Fruit fly (Drosophila melanogaster) whole organism, prepupa: ENCODE results near the gene CG18265.

Source experiments
- Blimp-1 ChIP-seq: fragments of 200-800 bp; sonication (Bioruptor generic); optimal IDR thresholded peaks from 3 replicates; lab custom pipeline; 2017; ENCODE audit warnings: missing biosample characterization, missing genetic modification characterization, mild to moderate bottlenecking, moderate library complexity, missing genetic modification reagents
- CG10631 ChIP-seq: fragments of 200-800 bp; sonication (Bioruptor generic); optimal IDR thresholded peaks from 2 replicates; lab custom pipeline; 2016; ENCODE audit warnings: missing biosample characterization, missing genetic modification characterization
- CG10669 ChIP-seq: fragments of 200-800 bp; sonication (Bioruptor generic); optimal IDR thresholded peaks from 3 replicates; lab custom pipeline; 2018; ENCODE audit warnings: missing biosample characterization, mild to moderate bottlenecking, missing genetic modification characterization, moderate library complexity
- CG11902 ChIP-seq: fragments of 200-800 bp; sonication (Bioruptor generic); optimal IDR thresholded peaks from 3 replicates; lab custom pipeline; 2016; ENCODE audit warnings: missing biosample characterization, missing genetic modification characterization
- CG1621 ChIP-seq: fragments of 200-800 bp; sonication (Bioruptor generic); optimal IDR thresholded peaks from 3 replicates; lab custom pipeline; 2018; ENCODE audit warnings: missing biosample characterization, mild to moderate bottlenecking, missing genetic modification characterization
- CG16779 ChIP-seq: fragments of 200-800 bp; sonication (Bioruptor generic); optimal IDR thresholded peaks from 3 replicates; lab custom pipeline; 2017; ENCODE audit warnings: missing biosample characterization, mild to moderate bottlenecking, missing genetic modification characterization
- CG34406 ChIP-seq: fragments of 200-800 bp; sonication (Bioruptor generic); optimal IDR thresholded peaks from 3 replicates; lab custom pipeline; 2016; ENCODE audit warnings: missing biosample characterization, missing genetic modification characterization
- CG3919 ChIP-seq: fragments of 200-800 bp; sonication (Bioruptor generic); optimal IDR thresholded peaks from 3 replicates; lab custom pipeline; 2016; ENCODE audit warnings: missing biosample characterization, missing genetic modification characterization
- CG6276 ChIP-seq: fragments of 200-800 bp; sonication (Bioruptor generic); optimal IDR thresholded peaks from 2 replicates; lab custom pipeline; 2017; ENCODE audit warnings: missing biosample characterization, mild to moderate bottlenecking, missing genetic modification characterization
- CG6792 ChIP-seq: fragments of 200-800 bp; sonication (Bioruptor generic); optimal IDR thresholded peaks from 3 replicates; lab custom pipeline; 2016; ENCODE audit warnings: missing biosample characterization, missing genetic modification characterization
- CG6808 ChIP-seq: fragments of 200-800 bp; sonication (Bioruptor generic); optimal IDR thresholded peaks from 3 replicates; lab custom pipeline; 2017; ENCODE audit warnings: missing biosample characterization, missing genetic modification characterization, mild to moderate bottlenecking, moderate library complexity, missing genetic modification reagents
- CG7368 ChIP-seq: fragments of 200-800 bp; sonication (Bioruptor generic); optimal IDR thresholded peaks from 3 replicates; lab custom pipeline; 2016; ENCODE audit warnings: missing biosample characterization, missing genetic modification characterization
- CG8119 ChIP-seq: fragments of 200-800 bp; sonication (Bioruptor generic); IDR thresholded peaks from 3 replicates; pipeline ENCODE4 v1.3.6; 2022; ENCODE audit warnings: missing biosample characterization, missing genetic modification characterization
- CG8632 ChIP-seq: fragments of 200-800 bp; sonication (Bioruptor generic); optimal IDR thresholded peaks from 3 replicates; lab custom pipeline; 2016; ENCODE audit warnings: missing biosample characterization, missing genetic modification characterization
- CG9139 ChIP-seq: fragments of 200-800 bp; sonication (Bioruptor generic); optimal IDR thresholded peaks from 3 replicates; lab custom pipeline; 2017; ENCODE audit warnings: missing biosample characterization, mild to moderate bottlenecking, missing genetic modification characterization
- Eip75B ChIP-seq: fragments of 200-800 bp; sonication (Bioruptor generic); optimal IDR thresholded peaks from 3 replicates; lab custom pipeline; 2016; ENCODE audit warnings: missing biosample characterization, missing genetic modification characterization
- Eip78C ChIP-seq: fragments of 200-800 bp; sonication (Bioruptor generic); peaks from one replicate; lab custom pipeline; 2016; ENCODE audit warnings: missing biosample characterization, missing genetic modification characterization
- Ets21C ChIP-seq: fragments of 200-800 bp; sonication (Bioruptor generic); optimal IDR thresholded peaks from 3 replicates; lab custom pipeline; 2016; ENCODE audit warnings: missing biosample characterization, missing genetic modification characterization
- Ets96B ChIP-seq: fragments of 200-800 bp; optimal IDR thresholded peaks from 2 replicates; lab custom pipeline; 2019; ENCODE audit warnings: missing biosample characterization, mild to moderate bottlenecking, missing genetic modification characterization, moderate library complexity
- Hr4 ChIP-seq: fragments of 200-800 bp; sonication (Bioruptor generic); optimal IDR thresholded peaks from 3 replicates; lab custom pipeline; 2016; ENCODE audit warnings: missing biosample characterization, missing genetic modification characterization
- Lpt ChIP-seq: fragments of 200-800 bp; sonication (Bioruptor generic); optimal IDR thresholded peaks from 3 replicates; lab custom pipeline; 2016; ENCODE audit warnings: missing biosample characterization, missing genetic modification characterization
- Smox ChIP-seq: fragments of 200-800 bp; sonication (Bioruptor generic); optimal IDR thresholded peaks from 3 replicates; lab custom pipeline; 2016; ENCODE audit warnings: missing biosample characterization, missing genetic modification characterization
- Sox102F ChIP-seq: fragments of 200-800 bp; sonication (Bioruptor generic); optimal IDR thresholded peaks from 2 replicates; lab custom pipeline; 2016; ENCODE audit warnings: missing biosample characterization, mild to moderate bottlenecking, missing genetic modification characterization
- Sox14 ChIP-seq: fragments of 200-800 bp; sonication (Bioruptor generic); optimal IDR thresholded peaks from 3 replicates; lab custom pipeline; 2016; ENCODE audit warnings: missing biosample characterization, missing genetic modification characterization
- acj6 ChIP-seq: fragments of 200-800 bp; sonication (Bioruptor generic); optimal IDR thresholded peaks from 3 replicates; lab custom pipeline; 2016; ENCODE audit warnings: missing biosample characterization, missing genetic modification characterization
- esn ChIP-seq: fragments of 200-800 bp; sonication (Bioruptor generic); optimal IDR thresholded peaks from 2 replicates; lab custom pipeline; 2016; ENCODE audit warnings: missing biosample characterization, mild to moderate bottlenecking, missing genetic modification characterization, moderate library complexity
- fd59A ChIP-seq: fragments of 200-800 bp; sonication (Bioruptor generic); optimal IDR thresholded peaks from 2 replicates; lab custom pipeline; 2017; ENCODE audit warnings: missing biosample characterization, mild to moderate bottlenecking, missing genetic modification characterization, missing genetic modification reagents
- fkh ChIP-seq: fragments of 200-800 bp; sonication (Bioruptor generic); optimal IDR thresholded peaks from 3 replicates; lab custom pipeline; 2017; ENCODE audit warnings: missing biosample characterization, mild to moderate bottlenecking, missing genetic modification characterization, moderate library complexity
- net ChIP-seq: fragments of 200-800 bp; sonication (Bioruptor generic); optimal IDR thresholded peaks from 3 replicates; lab custom pipeline; 2016; ENCODE audit warnings: missing biosample characterization, missing genetic modification characterization
- pdm3 ChIP-seq: fragments of 200-800 bp; sonication (Bioruptor generic); optimal IDR thresholded peaks from 3 replicates; lab custom pipeline; 2016; ENCODE audit warnings: missing biosample characterization, missing genetic modification characterization
- salr ChIP-seq, 2 experiments: fragments of 200-800 bp; sonication (Bioruptor generic); optimal IDR thresholded peaks; 3 replicates each; lab custom pipeline; 2016 to 2018; ENCODE audit warnings: missing biosample characterization in 2 of 2, missing genetic modification characterization in 2 of 2, mild to moderate bottlenecking in 1 of 2
- spab ChIP-seq: fragments of 200-800 bp; sonication (Bioruptor generic); optimal IDR thresholded peaks from 2 replicates; lab custom pipeline; 2017; ENCODE audit warnings: missing biosample characterization, mild to moderate bottlenecking, missing genetic modification characterization, missing genetic modification reagents
- svp ChIP-seq: fragments of 200-800 bp; sonication (Bioruptor generic); peaks from one replicate; lab custom pipeline; 2016; ENCODE audit warnings: missing biosample characterization, missing genetic modification characterization
- topi ChIP-seq: fragments of 200-800 bp; sonication (Bioruptor generic); optimal IDR thresholded peaks from 3 replicates; lab custom pipeline; 2016; ENCODE audit warnings: missing biosample characterization, missing genetic modification characterization
- vri ChIP-seq: fragments of 200-800 bp; sonication (Bioruptor generic); optimal IDR thresholded peaks from 3 replicates; lab custom pipeline; 2016; ENCODE audit warnings: missing biosample characterization, mild to moderate bottlenecking, missing genetic modification characterization

CG18265 gene

dm6 chr3L:17438872-17439495 is at the start of gene CG18265:
Gene CG18265, plus strand, starts transcription at chr3L:17439401.
- no peak for TF ChIP-seq CG3919 (GFP tag; lab: Kevin White, UChicago)
- peak; percentile 4 for TF ChIP-seq CG7368 (GFP tag; lab: Kevin White, UChicago)

- TF ChIP-seq Hr4 (GFP tag; lab: Kevin White, UChicago) (no peak), CG1621 (tag; lab: Kevin White, UChicago) (no peak), CG34406 (GFP tag; lab: Kevin White, UChicago) (no peak), spab (GFP tag; lab: Kevin White, UChicago) (no peak), Lpt (GFP tag; lab: Kevin White, UChicago) (no peak), fkh (no peak), CG6276 (GFP tag; lab: Kevin White, UChicago) (no peak), CG8632 (GFP tag; lab: Kevin White, UChicago) (no peak), Sox102F (no peak), Blimp-1 (GFP tag; lab: Kevin White, UChicago) (no peak), salr (GFP tag; optimal IDR thresholded peaks at IDR 0.05; lab: Kevin White, UChicago) (no peak), CG8119 (GFP tag; lab: Robert Waterston, UW) (no peak), Sox14 (GFP tag; lab: Kevin White, UChicago) (no peak), fd59A (GFP tag; lab: Kevin White, UChicago) (no peak), topi (GFP tag; lab: Kevin White, UChicago) (no peak), acj6 (GFP tag; lab: Kevin White, UChicago) (no peak), svp (no peak), CG6808 (GFP tag; lab: Kevin White, UChicago) (no peak)
Measured at dm6 chr3L:17391132-17391531, 48.1 kb upstream of the CG18265 start.

dm6 chr3L:17392412-17392811 is 46.8 kb upstream of the CG18265 start:
- peak; percentile 70 for TF ChIP-seq Blimp-1 (GFP tag; lab: Kevin White, UChicago)
- TF ChIP-seq CG11902: no peak
- no peak for TF ChIP-seq CG9139
- TF ChIP-seq CG10669: no peak
- TF ChIP-seq vri (GFP tag; lab: Kevin White, UChicago): peak; percentile 87
- no peak for TF ChIP-seq CG8119 (GFP tag; lab: Robert Waterston, UW)
- TF ChIP-seq Eip78C (GFP tag; lab: Kevin White, UChicago): peak; percentile 23
- no peak for TF ChIP-seq salr (GFP tag; optimal IDR thresholded peaks at IDR 0.05; lab: Kevin White, UChicago)
- no peak for TF ChIP-seq Ets21C (GFP tag; lab: Kevin White, UChicago)
- TF ChIP-seq svp: peak; percentile 27

- TF ChIP-seq Eip78C (GFP tag; lab: Kevin White, UChicago): peak; percentile 6
- no peak for TF ChIP-seq CG6792 (GFP tag; lab: Kevin White, UChicago)
Measured at dm6 chr3L:17393098-17393497, 46.1 kb upstream of the CG18265 start.

- no peak for TF ChIP-seq CG10669
- no peak for TF ChIP-seq CG16779 (tag; lab: Kevin White, UChicago)
- TF ChIP-seq CG8632 (GFP tag; lab: Kevin White, UChicago): no peak
- TF ChIP-seq CG10631 (GFP tag; lab: Kevin White, UChicago): no peak
- no peak for TF ChIP-seq Eip75B (GFP tag; lab: Kevin White, UChicago)
- no peak for TF ChIP-seq CG3919 (GFP tag; lab: Kevin White, UChicago)
- no peak for TF ChIP-seq esn (GFP tag; lab: Kevin White, UChicago)
- TF ChIP-seq acj6 (GFP tag; lab: Kevin White, UChicago): no peak
- no peak for TF ChIP-seq CG8119 (GFP tag; lab: Robert Waterston, UW)
- no peak for TF ChIP-seq pdm3 (GFP tag; lab: Kevin White, UChicago)
- TF ChIP-seq fkh: no peak
- no peak for TF ChIP-seq CG1621 (tag; lab: Kevin White, UChicago)
- TF ChIP-seq Smox: no peak
- TF ChIP-seq Ets96B (tag; lab: Kevin White, UChicago): no peak
- no peak for TF ChIP-seq CG11902
- no peak for TF ChIP-seq salr (GFP tag; optimal IDR thresholded peaks at IDR 0.05; lab: Kevin White, UChicago)
- TF ChIP-seq CG34406 (GFP tag; lab: Kevin White, UChicago): no peak
- TF ChIP-seq net (GFP tag; lab: Kevin White, UChicago): no peak
- TF ChIP-seq, all 60 proteins: peak for 0
Measured at dm6 chr3L:17394435-17395017, 44.7 kb upstream of the CG18265 start.
